Worm (Caenorhabditis elegans) whole organism, L4/young adult: ENCODE results near the gene Y15E3A.4.

Experiments used
- W03F9.2 ChIP-seq: fragments of 150-350 bp; optimal IDR thresholded peaks from 2 replicates; lab custom pipeline; 2014; ENCODE audit warnings: missing biosample characterization, missing genetic modification characterization
- him-1 ChIP-seq: sonication (generic microtip); optimal IDR thresholded peaks from 2 replicates; lab custom pipeline; 2016; ENCODE audit warnings: missing genotype, missing genetic modification reagents, missing genetic modification characterization, missing compliant biosample characterization

ce11 chrX:15380437-15380836 is 49.7 kb downstream of the Y15E3A.4 start:
- TF ChIP-seq him-1 (tag; lab: Kevin White, UChicago) (no peak), W03F9.2 (tag; lab: Kevin White, UChicago) (no peak)
